Fruit fly (Drosophila melanogaster) whole organism, prepupa: ENCODE data around the gene CG3603.
A peak's percentile ranks its signal among the peaks of the same experiment; 100 is the strongest.

Source experiments
- CG10631 ChIP-seq: fragments of 200-800 bp; sonication (Bioruptor generic); optimal IDR thresholded peaks from 2 replicates; lab custom pipeline; 2016; ENCODE audit warnings: missing biosample characterization, missing genetic modification characterization
- CG10669 ChIP-seq: fragments of 200-800 bp; sonication (Bioruptor generic); optimal IDR thresholded peaks from 3 replicates; lab custom pipeline; 2018; ENCODE audit warnings: missing biosample characterization, mild to moderate bottlenecking, missing genetic modification characterization, moderate library complexity
- CG11762 ChIP-seq: fragments of 200-800 bp; sonication (Bioruptor generic); optimal IDR thresholded peaks from 3 replicates; lab custom pipeline; 2016; ENCODE audit warnings: missing biosample characterization, missing genetic modification characterization; ENCODE audit not compliant: insufficient read depth
- CG11902 ChIP-seq: fragments of 200-800 bp; sonication (Bioruptor generic); optimal IDR thresholded peaks from 3 replicates; lab custom pipeline; 2016; ENCODE audit warnings: missing biosample characterization, missing genetic modification characterization
- CG1621 ChIP-seq: fragments of 200-800 bp; sonication (Bioruptor generic); optimal IDR thresholded peaks from 3 replicates; lab custom pipeline; 2018; ENCODE audit warnings: missing biosample characterization, mild to moderate bottlenecking, missing genetic modification characterization
- CG16779 ChIP-seq: fragments of 200-800 bp; sonication (Bioruptor generic); optimal IDR thresholded peaks from 3 replicates; lab custom pipeline; 2017; ENCODE audit warnings: missing biosample characterization, mild to moderate bottlenecking, missing genetic modification characterization
- CG3032 ChIP-seq: fragments of 200-800 bp; optimal IDR thresholded peaks from 2 replicates; lab custom pipeline; 2019; ENCODE audit warnings: missing biosample characterization, mild to moderate bottlenecking, missing genetic modification characterization, moderate library complexity
- CG34406 ChIP-seq: fragments of 200-800 bp; sonication (Bioruptor generic); optimal IDR thresholded peaks from 3 replicates; lab custom pipeline; 2016; ENCODE audit warnings: missing biosample characterization, missing genetic modification characterization
- CG4318 ChIP-seq: fragments of 200-800 bp; sonication (Bioruptor generic); optimal IDR thresholded peaks from 3 replicates; lab custom pipeline; 2017; ENCODE audit warnings: missing biosample characterization, mild to moderate bottlenecking, missing genetic modification characterization
- CG6276 ChIP-seq: fragments of 200-800 bp; sonication (Bioruptor generic); optimal IDR thresholded peaks from 2 replicates; lab custom pipeline; 2017; ENCODE audit warnings: missing biosample characterization, mild to moderate bottlenecking, missing genetic modification characterization
- CG6792 ChIP-seq: fragments of 200-800 bp; sonication (Bioruptor generic); optimal IDR thresholded peaks from 3 replicates; lab custom pipeline; 2016; ENCODE audit warnings: missing biosample characterization, missing genetic modification characterization
- CG6808 ChIP-seq: fragments of 200-800 bp; sonication (Bioruptor generic); optimal IDR thresholded peaks from 3 replicates; lab custom pipeline; 2017; ENCODE audit warnings: missing biosample characterization, missing genetic modification characterization, mild to moderate bottlenecking, moderate library complexity, missing genetic modification reagents
- CG8119 ChIP-seq: fragments of 200-800 bp; sonication (Bioruptor generic); IDR thresholded peaks from 3 replicates; pipeline ENCODE4 v1.3.6; 2022; ENCODE audit warnings: missing biosample characterization, missing genetic modification characterization
- CG8319 ChIP-seq: fragments of 200-800 bp; sonication (Bioruptor generic); optimal IDR thresholded peaks from 3 replicates; lab custom pipeline; 2016; ENCODE audit warnings: missing biosample characterization, missing genetic modification characterization
- CG9139 ChIP-seq: fragments of 200-800 bp; sonication (Bioruptor generic); optimal IDR thresholded peaks from 3 replicates; lab custom pipeline; 2017; ENCODE audit warnings: missing biosample characterization, mild to moderate bottlenecking, missing genetic modification characterization
- Eip93F ChIP-seq: fragments of 200-800 bp; sonication (Bioruptor generic); optimal IDR thresholded peaks from 2 replicates; lab custom pipeline; 2016; ENCODE audit warnings: missing biosample characterization, mild to moderate bottlenecking, missing genetic modification characterization
- Ets21C ChIP-seq: fragments of 200-800 bp; sonication (Bioruptor generic); optimal IDR thresholded peaks from 3 replicates; lab custom pipeline; 2016; ENCODE audit warnings: missing biosample characterization, missing genetic modification characterization
- Ets96B ChIP-seq: fragments of 200-800 bp; optimal IDR thresholded peaks from 2 replicates; lab custom pipeline; 2019; ENCODE audit warnings: missing biosample characterization, mild to moderate bottlenecking, missing genetic modification characterization, moderate library complexity
- Gug ChIP-seq: fragments of 200-800 bp; sonication (Bioruptor generic); IDR thresholded peaks from 2 replicates; pipeline ENCODE4 v1.3.6; 2022; ENCODE audit warnings: missing biosample characterization, missing genetic modification characterization
- Hr38 ChIP-seq: sonication (Bioruptor generic); optimal IDR thresholded peaks from 2 replicates; lab custom pipeline; 2016; ENCODE audit warnings: missing biosample characterization, missing genetic modification characterization
- Lpt ChIP-seq: fragments of 200-800 bp; sonication (Bioruptor generic); optimal IDR thresholded peaks from 3 replicates; lab custom pipeline; 2016; ENCODE audit warnings: missing biosample characterization, missing genetic modification characterization
- Met ChIP-seq: fragments of 200-800 bp; sonication (Bioruptor generic); optimal IDR thresholded peaks from 3 replicates; lab custom pipeline; 2016; ENCODE audit warnings: missing biosample characterization, missing genetic modification characterization
- OdsH ChIP-seq: fragments of 200-800 bp; sonication (Bioruptor generic); optimal IDR thresholded peaks from 3 replicates; lab custom pipeline; 2016; ENCODE audit warnings: missing biosample characterization, missing genetic modification characterization
- Smox ChIP-seq: fragments of 200-800 bp; sonication (Bioruptor generic); optimal IDR thresholded peaks from 3 replicates; lab custom pipeline; 2016; ENCODE audit warnings: missing biosample characterization, missing genetic modification characterization
- Sox15 ChIP-seq: fragments of 200-800 bp; sonication (Bioruptor generic); optimal IDR thresholded peaks from 3 replicates; lab custom pipeline; 2016; ENCODE audit warnings: missing biosample characterization, missing genetic modification characterization
- achi ChIP-seq: fragments of 200-800 bp; sonication (Bioruptor generic); optimal IDR thresholded peaks from 3 replicates; lab custom pipeline; 2016; ENCODE audit warnings: missing biosample characterization, missing genetic modification characterization
- cyc ChIP-seq: fragments of 200-800 bp; sonication (Bioruptor generic); optimal IDR thresholded peaks from 3 replicates; lab custom pipeline; 2016; ENCODE audit warnings: missing biosample characterization, missing genetic modification characterization
- dac ChIP-seq: fragments of 200-800 bp; sonication (Bioruptor generic); optimal IDR thresholded peaks from 2 replicates; lab custom pipeline; 2017; ENCODE audit warnings: missing biosample characterization, mild to moderate bottlenecking, missing genetic modification characterization
- eg ChIP-seq: fragments of 200-800 bp; sonication (Bioruptor generic); IDR thresholded peaks from 3 replicates; pipeline ENCODE4 v1.3.6; 2022; ENCODE audit warnings: missing biosample characterization, missing genetic modification characterization
- esn ChIP-seq: fragments of 200-800 bp; sonication (Bioruptor generic); optimal IDR thresholded peaks from 2 replicates; lab custom pipeline; 2016; ENCODE audit warnings: missing biosample characterization, mild to moderate bottlenecking, missing genetic modification characterization, moderate library complexity
- fd59A ChIP-seq: fragments of 200-800 bp; sonication (Bioruptor generic); optimal IDR thresholded peaks from 2 replicates; lab custom pipeline; 2017; ENCODE audit warnings: missing biosample characterization, mild to moderate bottlenecking, missing genetic modification characterization, missing genetic modification reagents
- fd85E ChIP-seq: fragments of 200-800 bp; sonication (Bioruptor generic); optimal IDR thresholded peaks from 3 replicates; lab custom pipeline; 2016; ENCODE audit warnings: missing biosample characterization, missing genetic modification characterization
- net ChIP-seq: fragments of 200-800 bp; sonication (Bioruptor generic); optimal IDR thresholded peaks from 3 replicates; lab custom pipeline; 2016; ENCODE audit warnings: missing biosample characterization, missing genetic modification characterization
- pdm3 ChIP-seq: fragments of 200-800 bp; sonication (Bioruptor generic); optimal IDR thresholded peaks from 3 replicates; lab custom pipeline; 2016; ENCODE audit warnings: missing biosample characterization, missing genetic modification characterization
- salr ChIP-seq, 2 experiments: fragments of 200-800 bp; sonication (Bioruptor generic); optimal IDR thresholded peaks; 3 replicates each; lab custom pipeline; 2016 to 2018; ENCODE audit warnings: missing biosample characterization in 2 of 2, missing genetic modification characterization in 2 of 2, mild to moderate bottlenecking in 1 of 2
- spab ChIP-seq: fragments of 200-800 bp; sonication (Bioruptor generic); optimal IDR thresholded peaks from 2 replicates; lab custom pipeline; 2017; ENCODE audit warnings: missing biosample characterization, mild to moderate bottlenecking, missing genetic modification characterization, missing genetic modification reagents
- ss ChIP-seq, 2 experiments: fragments of 200-800 bp; sonication (Bioruptor generic); optimal IDR thresholded peaks; 2 replicates in 1 of 2; 3 replicates in 1 of 2; lab custom pipeline; 2017 to 2018; ENCODE audit warnings: mild to moderate bottlenecking in 2 of 2, missing biosample characterization in 2 of 2, missing genetic modification characterization in 2 of 2, moderate library complexity in 1 of 2
- svp ChIP-seq: fragments of 200-800 bp; sonication (Bioruptor generic); peaks from one replicate; lab custom pipeline; 2016; ENCODE audit warnings: missing biosample characterization, missing genetic modification characterization
- topi ChIP-seq: fragments of 200-800 bp; sonication (Bioruptor generic); optimal IDR thresholded peaks from 3 replicates; lab custom pipeline; 2016; ENCODE audit warnings: missing biosample characterization, missing genetic modification characterization

The CG3603 gene

DNA sequence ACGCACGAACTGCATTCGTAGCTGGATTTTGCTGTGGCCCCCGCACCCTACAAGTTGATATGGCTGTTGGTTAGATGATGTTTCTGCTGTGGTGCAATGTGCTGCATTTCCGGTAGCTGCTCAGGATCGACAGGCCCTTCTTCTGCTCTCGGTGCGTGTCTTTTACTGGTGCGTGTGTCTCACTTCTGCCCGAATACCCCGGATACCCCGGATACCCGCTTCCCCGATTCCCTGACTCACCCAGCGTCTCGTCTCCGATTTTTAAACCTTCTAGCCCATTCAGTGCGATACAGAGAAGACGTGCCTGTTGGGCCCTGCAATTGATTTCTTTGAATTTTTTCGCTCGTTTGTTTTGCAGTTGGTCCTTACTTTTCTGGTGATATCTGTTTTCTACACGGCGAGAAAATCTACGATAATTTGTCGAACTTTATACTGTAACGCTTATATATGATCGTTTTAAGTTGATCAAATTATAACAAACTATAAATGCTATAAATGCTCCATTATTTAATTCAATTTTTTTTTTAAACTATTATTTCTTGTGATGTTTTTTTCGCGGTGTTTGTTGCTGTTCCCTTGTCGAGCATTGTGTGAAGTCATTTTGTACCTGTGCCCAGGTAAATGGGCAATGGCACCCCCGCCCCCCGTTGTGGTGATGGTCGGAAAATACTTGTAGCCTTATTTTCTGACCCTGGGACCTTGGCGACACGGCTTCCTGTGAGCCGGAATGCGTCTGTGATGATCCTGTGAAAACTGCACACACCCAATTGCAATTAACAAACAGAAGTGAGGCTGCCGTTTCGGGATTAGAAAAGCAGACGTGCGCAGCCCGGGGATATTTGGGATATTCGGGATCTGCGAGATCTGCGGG lies 37.3 kb downstream of the CG3603 start (continued):
- TF ChIP-seq fd85E (GFP tag; lab: Kevin White, UChicago) (no peak), Sox15 (GFP tag; lab: Kevin White, UChicago) (peak; percentile 7), CG4318 (GFP tag; lab: Kevin White, UChicago) (peak; percentile 4), CG8319 (GFP tag; lab: Kevin White, UChicago) (peak; percentile 34), svp (GFP tag; lab: Kevin White, UChicago) (peak; percentile 88), CG11762 (peak; percentile 52), salr (GFP tag; optimal IDR thresholded peaks at IDR 0.05; lab: Kevin White, UChicago) (peak; percentile 26 to 70), Hr38 (GFP tag; lab: Kevin White, UChicago) (no peak), topi (GFP tag; lab: Kevin White, UChicago) (peak; percentile 86), CG8119 (GFP tag; lab: Robert Waterston, UW) (no peak), CG10631 (GFP tag; lab: Kevin White, UChicago) (peak; percentile 81), eg (GFP tag; lab: Robert Waterston, UW) (no peak), Gug (GFP tag; lab: Robert Waterston, UW) (no peak), CG11902 (GFP tag; lab: Kevin White, UChicago) (peak; percentile 42), CG16779 (tag; lab: Kevin White, UChicago) (peak; percentile 30), CG3032 (tag; lab: Kevin White, UChicago) (peak; percentile 87), ss (GFP tag; optimal IDR thresholded peaks at IDR 0.05; lab: Kevin White, UChicago) (peak; percentile 84 to 95), Ets21C (GFP tag; lab: Kevin White, UChicago) (peak; percentile 53), OdsH (GFP tag; lab: Kevin White, UChicago) (peak; percentile 66), Smox (GFP tag; lab: Kevin White, UChicago) (peak; percentile 82), CG1621 (peak; percentile 76), CG10669 (GFP tag; lab: Kevin White, UChicago) (peak; percentile 85), cyc (GFP tag; lab: Kevin White, UChicago) (peak; percentile 79), net (GFP tag; lab: Kevin White, UChicago) (peak; percentile 73), Met (GFP tag; lab: Kevin White, UChicago) (peak; percentile 84), achi (GFP tag; lab: Kevin White, UChicago) (peak; percentile 75), Ets96B (peak; percentile 90), dac (GFP tag; lab: Kevin White, UChicago) (no peak), CG6276 (GFP tag; lab: Kevin White, UChicago) (no peak), Eip93F (GFP tag; lab: Kevin White, UChicago) (peak; percentile 61), esn (GFP tag; lab: Kevin White, UChicago) (peak; percentile 85), CG34406 (GFP tag; lab: Kevin White, UChicago) (peak; percentile 74), CG9139 (GFP tag; lab: Kevin White, UChicago) (peak; percentile 73), CG6792 (GFP tag; lab: Kevin White, UChicago) (peak; percentile 79)

dm6 chrX:2987320-2987719 lies 39.5 kb downstream of the CG3603 start:
- TF ChIP-seq fd59A (GFP tag; lab: Kevin White, UChicago) (no peak), net (GFP tag; lab: Kevin White, UChicago) (no peak), cyc (GFP tag; lab: Kevin White, UChicago) (no peak), CG34406 (GFP tag; lab: Kevin White, UChicago) (no peak), Lpt (GFP tag; lab: Kevin White, UChicago) (no peak), CG6808 (no peak), pdm3 (no peak), salr (GFP tag; optimal IDR thresholded peaks at IDR 0.05; lab: Kevin White, UChicago) (no peak), achi (GFP tag; lab: Kevin White, UChicago) (no peak), eg (GFP tag; lab: Robert Waterston, UW) (no peak), spab (GFP tag; lab: Kevin White, UChicago) (no peak)
